Worm (Caenorhabditis elegans) whole organism, L2 larva: ENCODE data around the gene fbxb-103.

ENCODE experiments used
- C34F6.9 ChIP-seq: fragments of 150-350 bp; optimal IDR thresholded peaks from 2 replicates; lab custom pipeline; 2014; ENCODE audit warnings: missing biosample characterization, missing genetic modification characterization
- F13H6.1 ChIP-seq: sonication (generic microtip); optimal IDR thresholded peaks from 2 replicates; lab custom pipeline; 2016; ENCODE audit warnings: missing genetic modification characterization, missing compliant biosample characterization
- R02D3.7 ChIP-seq: fragments of 150-350 bp; optimal IDR thresholded peaks from 2 replicates; lab custom pipeline; 2014; ENCODE audit warnings: missing biosample characterization, missing genetic modification characterization
- Y55F3AM.14 ChIP-seq: fragments of 200-800 bp; sonication (Bioruptor generic); optimal IDR thresholded peaks from 2 replicates; lab custom pipeline; 2018; ENCODE audit warnings: mild to moderate bottlenecking, missing genetic modification characterization, missing compliant biosample characterization
- ZK546.5 ChIP-seq: sonication (generic microtip); optimal IDR thresholded peaks from 2 replicates; lab custom pipeline; 2017; ENCODE audit warnings: missing biosample characterization, missing genetic modification characterization
- alr-1 ChIP-seq: fragments of 150-350 bp; optimal IDR thresholded peaks from 2 replicates; lab custom pipeline; 2014; ENCODE audit warnings: missing biosample characterization, missing genetic modification characterization
- ama-1 ChIP-seq: fragments of 150-350 bp; optimal IDR thresholded peaks from 2 replicates; lab custom pipeline; 2018; ENCODE audit warnings: inconsistent platforms
- ceh-16 ChIP-seq: fragments of 150-350 bp; optimal IDR thresholded peaks from 2 replicates; lab custom pipeline; 2014; ENCODE audit warnings: missing biosample characterization, missing genetic modification characterization
- ceh-82 ChIP-seq: fragments of 150-350 bp; optimal IDR thresholded peaks from 2 replicates; lab custom pipeline; 2014; ENCODE audit warnings: missing biosample characterization, missing genetic modification characterization
- crh-2 ChIP-seq: sonication (generic microtip); optimal IDR thresholded peaks from 2 replicates; lab custom pipeline; 2017; ENCODE audit warnings: missing biosample characterization, missing genetic modification characterization
- dmd-4 ChIP-seq: sonication (generic microtip); optimal IDR thresholded peaks from 2 replicates; lab custom pipeline; 2017; ENCODE audit warnings: missing biosample characterization, missing genetic modification characterization
- egl-27 ChIP-seq: sonication (generic microtip); optimal IDR thresholded peaks from 3 replicates; lab custom pipeline; 2017; ENCODE audit warnings: missing biosample characterization, missing genetic modification reagents, missing genetic modification characterization
- elt-1 ChIP-seq: fragments of 150-350 bp; optimal IDR thresholded peaks from 2 replicates; lab custom pipeline; 2014; ENCODE audit warnings: missing biosample characterization, missing genetic modification characterization
- elt-3 ChIP-seq: sonication (generic microtip); optimal IDR thresholded peaks from 2 replicates; lab custom pipeline; 2017; ENCODE audit warnings: missing biosample characterization, missing genetic modification characterization
- fos-1 ChIP-seq: fragments of 150-350 bp; optimal IDR thresholded peaks from 2 replicates; lab custom pipeline; 2014; ENCODE audit warnings: missing biosample characterization, missing genetic modification characterization
- gmeb-1 ChIP-seq: fragments of 150-350 bp; optimal IDR thresholded peaks from 2 replicates; lab custom pipeline; 2014; ENCODE audit warnings: missing biosample characterization, missing genetic modification characterization
- lin-11 ChIP-seq: fragments of 150-350 bp; sonication (generic microtip); optimal IDR thresholded peaks from 2 replicates; lab custom pipeline; 2014; ENCODE audit warnings: missing biosample characterization, missing genetic modification characterization, inconsistent platforms, mixed read lengths
- lin-13 ChIP-seq: fragments of 150-350 bp; optimal IDR thresholded peaks from 2 replicates; lab custom pipeline; 2014; ENCODE audit warnings: missing biosample characterization, missing genetic modification reagents, missing genetic modification characterization
- lin-39 ChIP-seq: fragments of 150-350 bp; optimal IDR thresholded peaks from 2 replicates; lab custom pipeline; 2014; ENCODE audit warnings: missing biosample characterization, missing genetic modification reagents, missing genetic modification characterization
- lsy-2 ChIP-seq, 2 experiments: fragments of 150-350 bp in 1 of 2; sonication (generic microtip) in 1 of 2; optimal IDR thresholded peaks; 2 replicates each; lab custom pipeline; 2014 to 2017; ENCODE audit warnings: missing biosample characterization in 2 of 2, missing genetic modification characterization in 2 of 2
- mab-5 ChIP-seq: fragments of 150-350 bp; optimal IDR thresholded peaks from 2 replicates; lab custom pipeline; 2014; ENCODE audit warnings: missing biosample characterization, missing genetic modification characterization
- mbf-1 ChIP-seq: sonication (generic microtip); optimal IDR thresholded peaks from 2 replicates; lab custom pipeline; 2017; ENCODE audit warnings: missing biosample characterization, missing genetic modification characterization
- nhr-11 ChIP-seq: fragments of 150-350 bp; optimal IDR thresholded peaks from 2 replicates; lab custom pipeline; 2014; ENCODE audit warnings: missing biosample characterization, missing genetic modification characterization
- nhr-12 ChIP-seq: fragments of 150-350 bp; optimal IDR thresholded peaks from 2 replicates; lab custom pipeline; 2014; ENCODE audit warnings: missing biosample characterization, missing genetic modification characterization
- nhr-129 ChIP-seq: fragments of 150-350 bp; optimal IDR thresholded peaks from 2 replicates; lab custom pipeline; 2014; ENCODE audit warnings: missing biosample characterization, missing genetic modification characterization
- nhr-21 ChIP-seq: fragments of 150-350 bp; optimal IDR thresholded peaks from 2 replicates; lab custom pipeline; 2014; ENCODE audit warnings: missing biosample characterization, missing genetic modification characterization
- nhr-23 ChIP-seq: fragments of 150-350 bp; optimal IDR thresholded peaks from 2 replicates; lab custom pipeline; 2014; ENCODE audit warnings: missing biosample characterization, missing genetic modification reagents, missing genetic modification characterization
- nhr-237 ChIP-seq: fragments of 150-350 bp; optimal IDR thresholded peaks from 2 replicates; lab custom pipeline; 2014; ENCODE audit warnings: missing biosample characterization, missing genetic modification characterization
- nhr-25 ChIP-seq: fragments of 150-350 bp; sonication (generic microtip); optimal IDR thresholded peaks from 3 replicates; lab custom pipeline; 2014; ENCODE audit warnings: missing biosample characterization, missing genetic modification characterization
- nhr-6 ChIP-seq: fragments of 150-350 bp; optimal IDR thresholded peaks from 2 replicates; lab custom pipeline; 2014; ENCODE audit warnings: missing biosample characterization, missing genetic modification characterization
- nhr-77 ChIP-seq: fragments of 150-350 bp; optimal IDR thresholded peaks from 2 replicates; lab custom pipeline; 2014; ENCODE audit warnings: missing biosample characterization, missing genetic modification characterization
- peb-1 ChIP-seq: fragments of 150-350 bp; optimal IDR thresholded peaks from 2 replicates; lab custom pipeline; 2014; ENCODE audit warnings: missing biosample characterization, missing genetic modification characterization
- sem-4 ChIP-seq: fragments of 150-350 bp; optimal IDR thresholded peaks from 2 replicates; lab custom pipeline; 2014; ENCODE audit warnings: missing biosample characterization, missing genetic modification reagents, missing genetic modification characterization
- skn-1 ChIP-seq: sonication (generic microtip); optimal IDR thresholded peaks from 2 replicates; lab custom pipeline; 2017; ENCODE audit warnings: missing biosample characterization, missing genetic modification characterization
- sma-3 ChIP-seq: sonication (generic microtip); optimal IDR thresholded peaks from 2 replicates; lab custom pipeline; 2016; ENCODE audit warnings: missing genetic modification reagents, missing genetic modification characterization, missing compliant biosample characterization
- sma-9 ChIP-seq, 2 experiments: fragments of 150-350 bp in 1 of 2; sonication (generic microtip) in 1 of 2; optimal IDR thresholded peaks; 2 replicates each; lab custom pipeline; 2014 to 2016; ENCODE audit warnings: missing genetic modification characterization in 2 of 2, mild to moderate bottlenecking in 1 of 2, missing biosample characterization in 1 of 2, missing compliant biosample characterization in 1 of 2, missing genetic modification reagents in 1 of 2, moderate library complexity in 1 of 2
- snpc-4 ChIP-seq: fragments of 150-350 bp; optimal IDR thresholded peaks from 2 replicates; lab custom pipeline; 2014; ENCODE audit warnings: missing biosample characterization, missing genetic modification characterization
- unc-39 ChIP-seq: fragments of 150-350 bp; optimal IDR thresholded peaks from 2 replicates; lab custom pipeline; 2014; ENCODE audit warnings: missing biosample characterization, missing genetic modification characterization
- unc-55 ChIP-seq: fragments of 150-350 bp; sonication (generic microtip); optimal IDR thresholded peaks from 3 replicates; lab custom pipeline; 2014; ENCODE audit warnings: missing biosample characterization, missing genetic modification reagents, missing genetic modification characterization
- zag-1 ChIP-seq: fragments of 150-350 bp; optimal IDR thresholded peaks from 2 replicates; lab custom pipeline; 2014; ENCODE audit warnings: missing biosample characterization, missing genetic modification characterization
- ztf-11 ChIP-seq: sonication (generic microtip); optimal IDR thresholded peaks from 2 replicates; lab custom pipeline; 2017; ENCODE audit warnings: missing biosample characterization, missing genetic modification characterization
- ztf-4 ChIP-seq: fragments of 150-350 bp; optimal IDR thresholded peaks from 2 replicates; lab custom pipeline; 2014; ENCODE audit warnings: missing biosample characterization, missing genetic modification characterization

Gene fbxb-103

DNA sequence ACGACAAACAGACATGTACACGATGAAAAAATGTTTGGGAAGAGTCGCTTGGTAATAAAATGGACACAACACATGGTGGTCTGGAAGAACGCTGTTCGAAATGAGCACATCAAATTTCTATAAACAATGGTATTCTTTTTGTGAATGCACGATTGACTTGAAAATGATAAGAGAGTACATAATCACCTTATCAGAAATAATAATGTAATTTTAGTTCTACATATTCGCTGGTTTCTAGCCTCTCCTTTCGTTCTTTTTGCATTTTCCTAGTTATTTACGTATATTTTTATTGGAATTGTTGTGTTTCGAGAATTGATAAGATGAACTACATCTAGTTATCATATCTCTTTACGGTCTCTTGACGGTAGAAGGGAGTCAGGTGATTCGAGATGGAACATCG is 47.1 kb downstream of the fbxb-103 start:
- TF ChIP-seq peb-1 (tag; lab: Kevin White, UChicago) (no peak), Y55F3AM.14 (GFP tag; lab: Kevin White, UChicago) (no peak), mab-5 (tag; lab: Kevin White, UChicago) (no peak), nhr-237 (tag; lab: Kevin White, UChicago) (no peak), unc-39 (tag; lab: Kevin White, UChicago) (no peak), elt-3 (no peak), fos-1 (tag; lab: Kevin White, UChicago) (peak; percentile 70), sma-3 (GFP tag; lab: Kevin White, UChicago) (peak; percentile 1), nhr-6 (tag; lab: Kevin White, UChicago) (no peak), lin-11 (tag; lab: Kevin White, UChicago) (no peak)

ce11 chrII:3954838-3955237 is 47.9 kb downstream of the fbxb-103 start:
- no peak for TF ChIP-seq lin-13 (GFP tag; lab: Kevin White, UChicago)
- TF ChIP-seq C34F6.9, result peak; percentile 41
- no peak for TF ChIP-seq crh-2 (tag; lab: Kevin White, UChicago)
- TF ChIP-seq mbf-1 (tag; lab: Kevin White, UChicago), result no peak
- TF ChIP-seq nhr-12 (tag; lab: Kevin White, UChicago), result no peak
- TF ChIP-seq unc-55 (GFP tag; lab: Kevin White, UChicago), result peak; percentile 19
- TF ChIP-seq, all 48 proteins: peak for 2

DNA sequence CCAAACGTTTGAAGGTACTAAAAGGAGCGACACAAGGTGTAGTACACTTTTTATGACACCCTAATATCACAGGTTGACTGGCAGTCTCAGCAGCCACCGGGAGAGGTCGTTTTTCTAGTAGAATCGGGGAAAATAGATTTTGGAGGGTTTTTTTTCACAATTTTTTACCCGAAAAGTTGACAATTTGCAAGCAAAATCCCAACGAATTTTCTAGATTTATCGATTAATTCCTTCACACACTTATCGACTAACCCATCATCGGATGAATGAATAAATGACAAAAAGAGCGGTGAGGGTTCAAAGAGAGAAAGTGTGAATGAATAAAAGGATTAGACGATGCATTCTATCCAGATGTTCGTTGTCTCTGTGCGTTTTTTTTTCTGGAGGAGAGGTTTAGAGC is 49.0 kb downstream of the fbxb-103 start:
- TF ChIP-seq nhr-25 (tag; lab: Kevin White, UChicago), result no peak
- TF ChIP-seq ceh-16 (tag; lab: Kevin White, UChicago), result no peak
- TF ChIP-seq F13H6.1 (tag; lab: Kevin White, UChicago), result no peak
- TF ChIP-seq dmd-4 (tag; lab: Kevin White, UChicago), result no peak
- no peak for TF ChIP-seq nhr-23 (tag; lab: Kevin White, UChicago)
- peak; percentile 41 for TF ChIP-seq unc-55 (GFP tag; lab: Kevin White, UChicago)
- TF ChIP-seq nhr-237 (tag; lab: Kevin White, UChicago), result no peak
- TF ChIP-seq sma-9 (GFP tag; optimal IDR thresholded peaks at IDR 0.05; lab: Kevin White, UChicago), result peak; percentile 24
- no peak for TF ChIP-seq sma-9 (tag; optimal IDR thresholded peaks at IDR 0.05; lab: Kevin White, UChicago)

DNA sequence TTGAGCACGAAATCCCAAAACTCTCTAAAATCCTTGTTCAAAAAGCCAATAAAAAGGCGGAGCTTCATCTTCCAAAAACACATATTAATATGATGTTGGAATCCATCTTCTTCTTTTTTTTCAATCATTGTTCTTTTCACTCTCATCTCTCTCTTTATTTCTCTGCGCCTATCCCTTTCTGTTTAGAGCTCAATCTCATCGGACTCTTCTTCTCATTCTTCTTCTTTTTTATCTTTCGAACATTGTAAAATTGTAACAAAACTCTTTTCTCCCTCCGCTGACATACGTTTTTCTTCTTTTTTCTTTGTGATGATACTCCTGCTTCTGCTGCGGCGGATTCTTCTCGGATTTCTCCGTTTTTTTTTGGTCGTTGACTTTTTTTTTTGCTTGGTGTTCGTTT is 49.8 kb downstream of the fbxb-103 start:
- TF ChIP-seq sem-4 (tag; lab: Kevin White, UChicago) (peak; percentile 66), unc-39 (tag; lab: Kevin White, UChicago) (no peak), ztf-4 (no peak), zag-1 (tag; lab: Kevin White, UChicago) (peak; percentile 6), nhr-21 (no peak), elt-3 (no peak), ztf-11 (tag; lab: Kevin White, UChicago) (no peak), gmeb-1 (tag; lab: Kevin White, UChicago) (no peak), C34F6.9 (peak; percentile 76), nhr-11 (tag; lab: Kevin White, UChicago) (no peak), sma-3 (GFP tag; lab: Kevin White, UChicago) (no peak), ceh-82 (tag; lab: Kevin White, UChicago) (no peak), nhr-23 (tag; lab: Kevin White, UChicago) (no peak), R02D3.7 (tag; lab: Kevin White, UChicago) (no peak), ZK546.5 (tag; lab: Kevin White, UChicago) (no peak), snpc-4 (tag; lab: Kevin White, UChicago) (no peak), sma-9 (GFP tag; optimal IDR thresholded peaks at IDR 0.05; lab: Kevin White, UChicago) (peak; percentile 44), sma-9 (tag; optimal IDR thresholded peaks at IDR 0.05; lab: Kevin White, UChicago) (no peak), nhr-25 (tag; lab: Kevin White, UChicago) (no peak), lin-39 (tag; lab: Kevin White, UChicago) (no peak), nhr-6 (tag; lab: Kevin White, UChicago) (no peak), unc-55 (GFP tag; lab: Kevin White, UChicago) (peak; percentile 27), mab-5 (tag; lab: Kevin White, UChicago) (peak; percentile 14), F13H6.1 (tag; lab: Kevin White, UChicago) (peak; percentile 47), lsy-2 (tag; optimal IDR thresholded peaks at IDR 0.05; lab: Kevin White, UChicago) (peak in 1 of 2 experiments; percentile 50), lin-13 (GFP tag; lab: Kevin White, UChicago) (no peak), ceh-16 (tag; lab: Kevin White, UChicago) (no peak), fos-1 (tag; lab: Kevin White, UChicago) (no peak), nhr-129 (no peak), skn-1 (tag; lab: Kevin White, UChicago) (no peak), ama-1 (lab: Kevin White, UChicago) (no peak), crh-2 (tag; lab: Kevin White, UChicago) (peak; percentile 5), lin-11 (tag; lab: Kevin White, UChicago) (no peak), nhr-77 (no peak), alr-1 (no peak), elt-1 (tag; lab: Kevin White, UChicago) (no peak), nhr-237 (tag; lab: Kevin White, UChicago) (no peak), egl-27 (tag; lab: Kevin White, UChicago) (no peak), nhr-12 (tag; lab: Kevin White, UChicago) (no peak)
- TF ChIP-seq, all 48 proteins: peak for 9
